Worm (Caenorhabditis elegans) whole organism, late embryonic: ENCODE results near the gene nipa-1.

Experiments used
- C38D4.7 ChIP-seq: fragments of 200-800 bp; sonication (Bioruptor generic); optimal IDR thresholded peaks from 2 replicates; lab custom pipeline; 2018; ENCODE audit warnings: mild to moderate bottlenecking, missing genetic modification characterization, moderate library complexity, missing compliant biosample characterization
- F13H6.1 ChIP-seq: sonication (generic microtip); optimal IDR thresholded peaks from 2 replicates; lab custom pipeline; 2016; ENCODE audit warnings: missing genetic modification characterization, missing compliant biosample characterization
- K09A11.1 ChIP-seq: sonication (generic microtip); optimal IDR thresholded peaks from 2 replicates; lab custom pipeline; 2017; ENCODE audit warnings: antibody characterized with exemption, mild to moderate bottlenecking, missing genetic modification characterization, missing compliant biosample characterization; ENCODE audit not compliant: insufficient read depth
- T23F11.4 ChIP-seq: fragments of 200-800 bp; sonication (Bioruptor generic); optimal IDR thresholded peaks from 2 replicates; lab custom pipeline; 2018; ENCODE audit warnings: mild to moderate bottlenecking, missing genetic modification characterization, missing compliant biosample characterization
- Y22D7AL.16 ChIP-seq: sonication (generic microtip); optimal IDR thresholded peaks from 2 replicates; lab custom pipeline; 2016; ENCODE audit warnings: missing genetic modification characterization, missing compliant biosample characterization
- ahr-1 ChIP-seq: sonication (generic microtip); optimal IDR thresholded peaks from 2 replicates; lab custom pipeline; 2016; ENCODE audit warnings: missing genetic modification characterization, missing compliant biosample characterization
- ama-1 ChIP-seq: fragments of 150-350 bp; optimal IDR thresholded peaks from 2 replicates; lab custom pipeline; 2014
- ceh-14 ChIP-seq: sonication (generic microtip); optimal IDR thresholded peaks from 2 replicates; lab custom pipeline; 2016; ENCODE audit warnings: missing genotype, missing genetic modification characterization, missing compliant biosample characterization
- ceh-22 ChIP-seq: sonication (generic microtip); optimal IDR thresholded peaks from 2 replicates; lab custom pipeline; 2017; ENCODE audit warnings: missing biosample characterization, missing genetic modification characterization
- ceh-30 ChIP-seq: fragments of 150-350 bp; optimal IDR thresholded peaks from 2 replicates; lab custom pipeline; 2014; ENCODE audit warnings: missing biosample characterization, missing genetic modification characterization
- ceh-31 ChIP-seq: sonication (generic microtip); optimal IDR thresholded peaks from 2 replicates; lab custom pipeline; 2016; ENCODE audit warnings: missing genetic modification characterization, missing compliant biosample characterization
- ceh-34 ChIP-seq: sonication (generic microtip); optimal IDR thresholded peaks from 2 replicates; lab custom pipeline; 2016; ENCODE audit warnings: mild to moderate bottlenecking, missing genetic modification characterization, missing compliant biosample characterization
- ceh-45 ChIP-seq: fragments of 200-800 bp; sonication (Bioruptor generic); IDR thresholded peaks from 2 replicates; pipeline ENCODE4 v1.3.6; 2022; ENCODE audit warnings: missing genetic modification reagents, missing genetic modification characterization, missing compliant biosample characterization
- ceh-6 ChIP-seq: fragments of 200-800 bp; sonication (Bioruptor generic); optimal IDR thresholded peaks from 2 replicates; lab custom pipeline; 2018; ENCODE audit warnings: mild to moderate bottlenecking, missing genetic modification characterization, missing compliant biosample characterization
- ceh-9 ChIP-seq: sonication (generic microtip); optimal IDR thresholded peaks from 2 replicates; lab custom pipeline; 2016; ENCODE audit warnings: mild to moderate bottlenecking, missing genetic modification characterization, inconsistent platforms, missing compliant biosample characterization
- che-1 ChIP-seq: sonication (generic microtip); optimal IDR thresholded peaks from 2 replicates; lab custom pipeline; 2016; ENCODE audit warnings: mild to moderate bottlenecking, missing genetic modification characterization, missing compliant biosample characterization
- dmd-4 ChIP-seq: sonication (generic microtip); optimal IDR thresholded peaks from 2 replicates; lab custom pipeline; 2016; ENCODE audit warnings: borderline replicate concordance, missing genetic modification characterization, missing compliant biosample characterization
- dve-1 ChIP-seq: sonication (generic microtip); optimal IDR thresholded peaks from 2 replicates; lab custom pipeline; 2017; ENCODE audit warnings: antibody characterized with exemption, mild to moderate bottlenecking, missing genetic modification characterization, missing compliant biosample characterization
- elt-2 ChIP-seq: sonication (generic microtip); optimal IDR thresholded peaks from 2 replicates; lab custom pipeline; 2016; ENCODE audit warnings: missing genetic modification reagents, missing genetic modification characterization, missing compliant biosample characterization
- ets-4 ChIP-seq: sonication (generic microtip); optimal IDR thresholded peaks from 2 replicates; lab custom pipeline; 2016; ENCODE audit warnings: missing genetic modification characterization, missing compliant biosample characterization
- eyg-1 ChIP-seq: sonication (generic microtip); optimal IDR thresholded peaks from 2 replicates; lab custom pipeline; 2016; ENCODE audit warnings: missing genotype, missing genetic modification characterization, missing compliant biosample characterization
- fax-1 ChIP-seq: sonication (generic microtip); optimal IDR thresholded peaks from 2 replicates; lab custom pipeline; 2016; ENCODE audit warnings: missing genotype, missing genetic modification characterization, missing compliant biosample characterization
- gmeb-2 ChIP-seq: sonication (generic microtip); optimal IDR thresholded peaks from 2 replicates; lab custom pipeline; 2016; ENCODE audit warnings: missing genetic modification characterization, inconsistent platforms, missing compliant biosample characterization
- hlh-13 ChIP-seq: fragments of 200-800 bp; sonication (Bioruptor generic); optimal IDR thresholded peaks from 2 replicates; lab custom pipeline; 2018; ENCODE audit warnings: mild to moderate bottlenecking, missing genetic modification characterization, missing compliant biosample characterization
- hlh-15 ChIP-seq: sonication (generic microtip); optimal IDR thresholded peaks from 2 replicates; lab custom pipeline; 2016; ENCODE audit warnings: missing genetic modification characterization, missing compliant biosample characterization
- hlh-6 ChIP-seq: sonication (generic microtip); optimal IDR thresholded peaks from 2 replicates; lab custom pipeline; 2016; ENCODE audit warnings: missing genotype, missing genetic modification characterization, missing compliant biosample characterization
- hlh-8 ChIP-seq: sonication (generic microtip); optimal IDR thresholded peaks from 2 replicates; lab custom pipeline; 2016; ENCODE audit warnings: missing genotype, missing genetic modification characterization, missing compliant biosample characterization
- lin-11 ChIP-seq: fragments of 200-800 bp; sonication (Bioruptor generic); optimal IDR thresholded peaks from 2 replicates; lab custom pipeline; 2018; ENCODE audit warnings: mild to moderate bottlenecking, missing genetic modification characterization, missing compliant biosample characterization
- madf-2 ChIP-seq: sonication (generic microtip); optimal IDR thresholded peaks from 2 replicates; lab custom pipeline; 2017; ENCODE audit warnings: missing genetic modification characterization, missing compliant biosample characterization
- mec-3 ChIP-seq: sonication (generic microtip); optimal IDR thresholded peaks from 2 replicates; lab custom pipeline; 2016; ENCODE audit warnings: borderline replicate concordance, missing genetic modification characterization, missing compliant biosample characterization
- nfya-1 ChIP-seq: sonication (generic microtip); optimal IDR thresholded peaks from 2 replicates; lab custom pipeline; 2017; ENCODE audit warnings: missing genetic modification characterization, mild to moderate bottlenecking, missing compliant biosample characterization, antibody characterized with exemption, moderate library complexity
- nhr-232 ChIP-seq: sonication (generic microtip); optimal IDR thresholded peaks from 2 replicates; lab custom pipeline; 2016; ENCODE audit warnings: missing genetic modification characterization, missing compliant biosample characterization
- npax-4 ChIP-seq: sonication (generic microtip); optimal IDR thresholded peaks from 2 replicates; lab custom pipeline; 2016; ENCODE audit warnings: missing genetic modification characterization, missing compliant biosample characterization
- odd-2 ChIP-seq: sonication (generic microtip); optimal IDR thresholded peaks from 2 replicates; lab custom pipeline; 2017; ENCODE audit warnings: antibody characterized with exemption, mild to moderate bottlenecking, missing genetic modification characterization, missing compliant biosample characterization
- pag-3 ChIP-seq: sonication (generic microtip); optimal IDR thresholded peaks from 2 replicates; lab custom pipeline; 2016; ENCODE audit warnings: missing compliant biosample characterization, missing genetic modification characterization, borderline replicate concordance
- pax-1 ChIP-seq: fragments of 150-350 bp; optimal IDR thresholded peaks from 2 replicates; lab custom pipeline; 2014; ENCODE audit warnings: missing biosample characterization, missing genetic modification characterization
- pha-2 ChIP-seq: sonication (generic microtip); optimal IDR thresholded peaks from 2 replicates; lab custom pipeline; 2017; ENCODE audit warnings: mild to moderate bottlenecking, missing genetic modification characterization, missing compliant biosample characterization
- pha-4 ChIP-seq: fragments of 150-350 bp; optimal IDR thresholded peaks from 2 replicates; lab custom pipeline; 2018; ENCODE audit warnings: missing biosample characterization, missing genetic modification reagents, missing genetic modification characterization
- pqm-1 ChIP-seq: sonication (generic microtip); optimal IDR thresholded peaks from 2 replicates; lab custom pipeline; 2016; ENCODE audit warnings: missing genetic modification characterization, missing compliant biosample characterization
- pros-1 ChIP-seq: fragments of 150-350 bp; optimal IDR thresholded peaks from 2 replicates; lab custom pipeline; 2014; ENCODE audit warnings: missing biosample characterization, missing genetic modification reagents, missing genetic modification characterization
- rnt-1 ChIP-seq: sonication (generic microtip); optimal IDR thresholded peaks from 2 replicates; lab custom pipeline; 2016; ENCODE audit warnings: missing genetic modification characterization, missing compliant biosample characterization
- sox-2 ChIP-seq: fragments of 200-800 bp; sonication (Bioruptor generic); IDR thresholded peaks from 2 replicates; pipeline ENCODE4 v1.3.6; 2022; ENCODE audit warnings: missing genetic modification reagents, missing genetic modification characterization, missing compliant biosample characterization
- sox-4 ChIP-seq: sonication (generic microtip); optimal IDR thresholded peaks from 2 replicates; lab custom pipeline; 2017; ENCODE audit warnings: mild to moderate bottlenecking, missing genetic modification characterization, inconsistent platforms, missing compliant biosample characterization
- syd-9 ChIP-seq: sonication (generic microtip); optimal IDR thresholded peaks from 2 replicates; lab custom pipeline; 2016; ENCODE audit warnings: mild to moderate bottlenecking, missing genetic modification characterization, moderate library complexity, missing compliant biosample characterization
- tbx-2 ChIP-seq: sonication (generic microtip); optimal IDR thresholded peaks from 2 replicates; lab custom pipeline; 2016; ENCODE audit warnings: missing genetic modification characterization, missing compliant biosample characterization
- tbx-7 ChIP-seq: sonication (generic microtip); optimal IDR thresholded peaks from 2 replicates; lab custom pipeline; 2016; ENCODE audit warnings: missing genotype, missing genetic modification characterization, missing compliant biosample characterization
- ttx-3 ChIP-seq: sonication (generic microtip); optimal IDR thresholded peaks from 2 replicates; lab custom pipeline; 2016; ENCODE audit warnings: missing genetic modification reagents, missing genetic modification characterization, missing compliant biosample characterization
- unc-3 ChIP-seq, 2 experiments: fragments of 200-800 bp in 1 of 2; sonication (Bioruptor generic) in 1 of 2; sonication (generic microtip) in 1 of 2; conservative IDR thresholded peaks in 1 of 2; optimal IDR thresholded peaks in 1 of 2; 2 replicates each; pipeline versions ENCODE4 v1.3.6 to Lab custom; 2016 to 2022; ENCODE audit warnings: missing compliant biosample characterization in 2 of 2, missing genetic modification characterization in 2 of 2, missing genetic modification reagents in 1 of 2
- unc-55 ChIP-seq: sonication (generic microtip); optimal IDR thresholded peaks from 2 replicates; lab custom pipeline; 2017; ENCODE audit warnings: missing biosample characterization, missing genetic modification reagents, missing genetic modification characterization
- unc-86 ChIP-seq: sonication (generic microtip); optimal IDR thresholded peaks from 2 replicates; lab custom pipeline; 2016; ENCODE audit warnings: missing genetic modification characterization, missing compliant biosample characterization

The nipa-1 gene

DNA sequence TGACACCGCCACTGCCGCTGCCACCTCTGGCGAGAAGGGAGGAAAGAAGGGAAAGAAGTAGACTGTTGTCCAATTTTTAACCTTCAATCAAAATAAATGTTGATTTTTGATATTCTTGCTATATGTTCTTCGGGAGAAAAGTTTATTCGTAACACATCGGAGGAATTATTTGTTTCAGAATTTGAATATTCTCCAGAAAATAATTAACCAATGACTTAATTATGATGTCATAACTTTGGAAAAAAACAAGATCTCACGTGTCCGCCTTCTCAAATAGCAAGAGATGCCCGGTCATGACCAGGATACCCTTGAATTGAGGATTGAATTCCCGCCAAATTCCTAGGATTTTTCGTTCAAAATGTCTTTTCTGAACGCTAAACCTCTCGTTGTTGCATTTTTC, 57.8 kb downstream of the nipa-1 start:
- TF ChIP-seq pha-2 (tag; lab: Kevin White, UChicago) (no peak), ceh-22 (tag; lab: Kevin White, UChicago) (no peak), K09A11.1 (tag; lab: Kevin White, UChicago) (no peak), pax-1 (tag; lab: Kevin White, UChicago) (no peak)

DNA sequence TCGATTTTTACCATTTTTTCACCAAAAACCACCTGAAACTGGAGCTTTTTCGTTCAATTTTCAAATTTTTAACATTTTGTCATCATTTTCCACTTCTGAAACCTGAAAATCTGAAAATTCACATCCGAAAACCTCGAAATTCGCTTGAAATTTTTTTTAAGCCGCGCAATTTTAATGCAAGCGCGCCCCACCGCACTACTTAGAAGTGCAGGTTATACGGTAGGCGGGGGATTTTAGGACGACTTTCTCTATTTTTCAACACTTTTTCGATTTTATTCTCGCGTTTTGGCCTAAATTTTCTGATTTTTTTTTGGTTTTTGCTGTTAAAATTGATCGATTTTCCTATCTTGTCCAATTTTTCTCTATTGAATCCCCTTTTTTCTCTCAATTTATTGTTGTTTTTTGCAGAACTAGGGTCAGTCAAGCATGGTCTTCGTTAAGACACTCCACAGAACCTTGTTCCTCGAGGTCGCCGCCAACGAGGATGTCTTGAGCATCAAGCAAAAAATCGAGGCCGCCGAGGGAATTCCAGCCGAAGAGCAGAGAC, 58.9 kb downstream of the nipa-1 start, which contains the start of gene ubl-1:
ubl-1 (plus strand) TSS at position 402 of the 547 bp plus-strand sequence.
- no peak for TF ChIP-seq unc-86
- TF ChIP-seq ceh-31 (tag; lab: Kevin White, UChicago) = no peak
- no peak for TF ChIP-seq sox-4
- TF ChIP-seq ama-1 (lab: Kevin White, UChicago) = no peak
- TF ChIP-seq unc-55 = no peak
- TF ChIP-seq tbx-7 (tag; lab: Kevin White, UChicago) = no peak
- TF ChIP-seq ceh-6 (GFP tag; lab: Kevin White, UChicago) = no peak
- no peak for TF ChIP-seq ahr-1
- TF ChIP-seq nfya-1 (tag; lab: Kevin White, UChicago) = peak; percentile 80
- TF ChIP-seq dve-1 (tag; lab: Kevin White, UChicago) = peak; percentile 27
- no peak for TF ChIP-seq mec-3 (tag; lab: Kevin White, UChicago)
- no peak for TF ChIP-seq madf-2 (tag; lab: Kevin White, UChicago)
- TF ChIP-seq T23F11.4 (GFP tag; lab: Kevin White, UChicago) = no peak
- no peak for TF ChIP-seq ceh-34 (tag; lab: Kevin White, UChicago)
- TF ChIP-seq fax-1 (tag; lab: Kevin White, UChicago) = no peak
- TF ChIP-seq pqm-1 (tag; lab: Kevin White, UChicago) = no peak
- peak; percentile 21 for TF ChIP-seq pros-1 (tag; lab: Kevin White, UChicago)
- TF ChIP-seq tbx-2 (tag; lab: Kevin White, UChicago) = peak; percentile 10
- TF ChIP-seq ets-4 = peak; percentile 20
- no peak for TF ChIP-seq ceh-30 (tag; lab: Kevin White, UChicago)
- no peak for TF ChIP-seq hlh-8 (tag; lab: Kevin White, UChicago)
- TF ChIP-seq sox-2 = no peak
- TF ChIP-seq nhr-232 (tag; lab: Kevin White, UChicago) = no peak
- TF ChIP-seq gmeb-2 (tag; lab: Kevin White, UChicago) = no peak
- TF ChIP-seq ceh-45 (GFP tag; lab: Robert Waterston, UW) = no peak
- TF ChIP-seq ttx-3 (tag; lab: Kevin White, UChicago) = no peak
- no peak for TF ChIP-seq Y22D7AL.16
- TF ChIP-seq pag-3 (tag; lab: Kevin White, UChicago) = no peak
- no peak for TF ChIP-seq syd-9 (tag; lab: Kevin White, UChicago)
- TF ChIP-seq elt-2 = peak; percentile 27
- no peak for TF ChIP-seq C38D4.7
- no peak for TF ChIP-seq npax-4 (tag; lab: Kevin White, UChicago)
- no peak for TF ChIP-seq hlh-6 (tag; lab: Kevin White, UChicago)
- no peak for TF ChIP-seq F13H6.1 (tag; lab: Kevin White, UChicago)
- no peak for TF ChIP-seq che-1 (tag; lab: Kevin White, UChicago)
- TF ChIP-seq odd-2 (tag; lab: Kevin White, UChicago) = no peak
- TF ChIP-seq ceh-14 (tag; lab: Kevin White, UChicago) = no peak
- no peak for TF ChIP-seq dmd-4
- no peak for TF ChIP-seq K09A11.1 (tag; lab: Kevin White, UChicago)
- no peak for TF ChIP-seq ceh-9 (tag; lab: Kevin White, UChicago)
- no peak for TF ChIP-seq unc-3 (GFP tag; conservative IDR thresholded peaks at IDR 0.05; lab: Robert Waterston, UW)
- TF ChIP-seq unc-3 (tag; optimal IDR thresholded peaks at IDR 0.05; lab: Kevin White, UChicago) = no peak
- no peak for TF ChIP-seq pha-4 (tag; lab: Kevin White, UChicago)
- TF ChIP-seq pax-1 (tag; lab: Kevin White, UChicago) = peak; percentile 72
- TF ChIP-seq lin-11 (tag; lab: Kevin White, UChicago) = no peak
- no peak for TF ChIP-seq rnt-1 (tag; lab: Kevin White, UChicago)
- no peak for TF ChIP-seq hlh-13 (GFP tag; lab: Kevin White, UChicago)
- no peak for TF ChIP-seq hlh-15 (tag; lab: Kevin White, UChicago)
- TF ChIP-seq eyg-1 (tag; lab: Kevin White, UChicago) = no peak
